Fruit fly (Drosophila melanogaster): ENCODE data around the gene CG31643.

DNA sequence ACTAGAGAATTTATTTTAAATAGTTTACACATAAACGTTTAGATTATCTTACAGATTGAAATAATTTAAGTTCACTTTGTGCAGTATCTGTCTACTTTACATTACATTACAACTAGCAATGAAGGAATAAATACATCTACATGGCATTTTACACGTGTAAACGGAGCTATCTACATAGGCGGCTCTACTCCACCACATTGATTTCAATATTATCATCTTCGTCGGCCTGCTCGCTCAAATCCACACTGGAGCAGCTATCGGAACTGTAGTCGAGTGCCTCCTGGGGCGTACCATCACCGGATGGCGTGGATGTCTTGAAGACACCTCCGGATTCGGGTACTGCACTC, 24.9 kb upstream of the CG31643 start:
- TF ChIP-seq gl (tag; optimal IDR thresholded peaks at IDR 0.05) (no peak), CG13204 (GFP tag; optimal IDR thresholded peaks at IDR 0.05) (no peak), CG32121 (GFP tag; IDR thresholded peaks at IDR 0.05) (no peak), Ets98B (GFP tag; IDR thresholded peaks at IDR 0.05) (no peak), D1 (tag; optimal IDR thresholded peaks at IDR 0.05) (no peak)
